Fruit fly (Drosophila melanogaster): ENCODE results near the gene mRpS22.

Gene mRpS22

dm6 chr3R:27948421-27948906 lies 31.8 kb downstream of the mRpS22 start, which contains the start of gene Gp93 (continued):
- TF ChIP-seq inv (GFP tag; IDR thresholded peaks at IDR 0.05; ENCODE audit: partially characterized antibody) = no peak
- TF ChIP-seq Dref (GFP tag; IDR thresholded peaks at IDR 0.05) = peak; percentile 19; the same call in 1 of the 2 replicates
- 0 out of 2 replicates have a peak, but pooled peaks have one; percentile 37 for TF ChIP-seq CG1024 (GFP tag; IDR thresholded peaks at IDR 0.05)
- TF ChIP-seq CG13123 (GFP tag; optimal IDR thresholded peaks at IDR 0.05) = peak; percentile 11
- TF ChIP-seq Dek (tag; optimal IDR thresholded peaks at IDR 0.05) = peak; percentile 18
- no peak for TF ChIP-seq p53 (GFP tag; optimal IDR thresholded peaks at IDR 0.05)
- no peak for TF ChIP-seq D (optimal IDR thresholded peaks at IDR 0.05)
- TF ChIP-seq D (GFP tag; optimal IDR thresholded peaks at IDR 0.05) = no peak
- peak; percentile 57 for TF ChIP-seq NC2α (GFP tag; optimal IDR thresholded peaks at IDR 0.05)
- TF ChIP-seq CG10321 (GFP tag; IDR thresholded peaks at IDR 0.05) = peak; percentile 33; the same call in 1 of the 2 replicates
- no peak for TF ChIP-seq fd102C (GFP tag; optimal IDR thresholded peaks at IDR 0.05)
- TF ChIP-seq cwo (GFP tag; optimal IDR thresholded peaks at IDR 0.05) = no peak
- TF ChIP-seq ERR (GFP tag; optimal IDR thresholded peaks at IDR 0.05) = peak; percentile 35
- no peak for TF ChIP-seq Tbp (GFP tag; optimal IDR thresholded peaks at IDR 0.05)
- TF ChIP-seq CG7271 (tag; optimal IDR thresholded peaks at IDR 0.05) = no peak
- TF ChIP-seq CG18262 (tag; optimal IDR thresholded peaks at IDR 0.05) = peak; percentile 72
- no peak for TF ChIP-seq vnd (GFP tag; IDR thresholded peaks at IDR 0.05; ENCODE audit: partially characterized antibody)
- peak; percentile 54 for TF ChIP-seq CG18619 (GFP tag; optimal IDR thresholded peaks at IDR 0.05)
- no peak for TF ChIP-seq psq (GFP tag; optimal IDR thresholded peaks at IDR 0.05)
- TF ChIP-seq schlank (tag; optimal IDR thresholded peaks at IDR 0.05) = no peak
- peak; percentile 21 for TF ChIP-seq Camta (GFP tag; optimal IDR thresholded peaks at IDR 0.05)
- no peak for TF ChIP-seq CG3995 (GFP tag; optimal IDR thresholded peaks at IDR 0.05)
- no peak for TF ChIP-seq CG12299 (tag; optimal IDR thresholded peaks at IDR 0.05)
- TF ChIP-seq pros (GFP tag; optimal IDR thresholded peaks at IDR 0.05) = no peak
- TF ChIP-seq gfzf (GFP tag; optimal IDR thresholded peaks at IDR 0.05) = peak; percentile 67
- no peak for TF ChIP-seq CG15601 (tag; optimal IDR thresholded peaks at IDR 0.05)
- TF ChIP-seq ap (GFP tag; IDR thresholded peaks at IDR 0.05) = no peak
- no peak for TF ChIP-seq ab (GFP tag; optimal IDR thresholded peaks at IDR 0.05)
- TF ChIP-seq lov (optimal IDR thresholded peaks at IDR 0.05) = no peak
- TF ChIP-seq lov (GFP tag; IDR thresholded peaks at IDR 0.05) = no peak
- TF ChIP-seq luna (GFP tag; optimal IDR thresholded peaks at IDR 0.05) = no peak
- peak; percentile 72 for TF ChIP-seq Jarid2 (GFP tag; optimal IDR thresholded peaks at IDR 0.05)
- TF ChIP-seq salm (tag; optimal IDR thresholded peaks at IDR 0.05) = no peak
- TF ChIP-seq sens (GFP tag) = no peak
- peak; percentile 19 for TF ChIP-seq Hand (GFP tag; optimal IDR thresholded peaks at IDR 0.05)
- TF ChIP-seq CG14014 (GFP tag; IDR thresholded peaks at IDR 0.05) = peak; percentile 69
- peak; percentile 53 for TF ChIP-seq Meics (GFP tag; optimal IDR thresholded peaks at IDR 0.05)
- TF ChIP-seq tna (GFP tag; IDR thresholded peaks at IDR 0.05; ENCODE audit: partially characterized antibody) = 0 out of 2 replicates have a peak, but pooled peaks have one; percentile 12
- TF ChIP-seq CG30020 (tag; optimal IDR thresholded peaks at IDR 0.05) = peak; percentile 47
- TF ChIP-seq prd (optimal IDR thresholded peaks at IDR 0.05) = no peak
- TF ChIP-seq prd (GFP tag; IDR thresholded peaks at IDR 0.05) = peak; percentile 80
- TF ChIP-seq CG17328 (GFP tag; IDR thresholded peaks at IDR 0.05) = peak; percentile 67; the same call in 1 of the 2 replicates
- TF ChIP-seq Sin3A (optimal IDR thresholded peaks at IDR 0.05) = peak; percentile 37
- TF ChIP-seq H2.0 (GFP tag; IDR thresholded peaks at IDR 0.05) = peak; percentile 55; the same call in 1 of the 2 replicates
- TF ChIP-seq CG18011 (GFP tag; optimal IDR thresholded peaks at IDR 0.05) = peak; percentile 12
- 0 out of 2 replicates have a peak, but pooled peaks have one; percentile 19 for TF ChIP-seq wor (GFP tag; IDR thresholded peaks at IDR 0.05)
- TF ChIP-seq NC2β (GFP tag; optimal IDR thresholded peaks at IDR 0.05) = peak; percentile 41
- TF ChIP-seq scrt (GFP tag; optimal IDR thresholded peaks at IDR 0.05) = no peak
- no peak for TF ChIP-seq Hr39 (optimal IDR thresholded peaks at IDR 0.05)
- TF ChIP-seq Usf (GFP tag; optimal IDR thresholded peaks at IDR 0.05) = peak; percentile 23
- TF ChIP-seq Opbp (GFP tag; IDR thresholded peaks at IDR 0.05; ENCODE audit: partially characterized antibody) = peak; percentile 56; the same call in 1 of the 3 replicates
- 0 out of 2 replicates have a peak, but pooled peaks have one; percentile 20 for TF ChIP-seq Bgb (GFP tag; IDR thresholded peaks at IDR 0.05; ENCODE audit: partially characterized antibody)

Measured in whole organism, embryonic.